Worm (Caenorhabditis elegans) whole organism, young adult: ENCODE measurements around the gene hlh-27.

Experiments used
- B0261.1 ChIP-seq: sonication (generic microtip); optimal IDR thresholded peaks from 2 replicates; lab custom pipeline; 2016; ENCODE audit warnings: mild to moderate bottlenecking, missing genetic modification characterization, moderate library complexity, missing compliant biosample characterization
- F39B2.1 ChIP-seq: fragments of 200-800 bp; sonication (Bioruptor generic); IDR thresholded peaks from 2 replicates; pipeline ENCODE4 v1.3.6; 2022; ENCODE audit warnings: missing genetic modification reagents, missing genetic modification characterization, missing compliant biosample characterization
- nhr-90 ChIP-seq: sonication (generic microtip); optimal IDR thresholded peaks from 2 replicates; lab custom pipeline; 2016; ENCODE audit warnings: missing genotype, mild to moderate bottlenecking, missing genetic modification characterization, missing compliant biosample characterization
- tbp1 ChIP-seq: fragments of 200-800 bp; sonication (Bioruptor generic); optimal IDR thresholded peaks from 2 replicates; lab custom pipeline; 2018; ENCODE audit warnings: mild to moderate bottlenecking, missing genetic modification characterization, missing compliant biosample characterization
- unc-62 ChIP-seq: fragments of 150-350 bp; optimal IDR thresholded peaks from 2 replicates; lab custom pipeline; 2014; ENCODE audit warnings: missing biosample characterization, missing genetic modification reagents, missing genetic modification characterization

- TF ChIP-seq F39B2.1 (GFP tag; lab: Robert Waterston, UW) (no peak), unc-62 (GFP tag; lab: Kevin White, UChicago) (no peak), tbp1 (GFP tag; lab: Kevin White, UChicago) (no peak), B0261.1 (tag; lab: Kevin White, UChicago) (no peak), nhr-90 (no peak)
Observed at ce11 chrII:5500986-5501657, 38.9 kb downstream of the hlh-27 start, which contains the start of gene F12A10.8.
